Worm (Caenorhabditis elegans) whole organism, young adult: ENCODE measurements around the gene C54F6.20.

Experiments used
- B0019.2 ChIP-seq: fragments of 200-800 bp; sonication (Bioruptor generic); conservative IDR thresholded peaks from 2 replicates; pipeline ENCODE4 v1.3.6; 2022; ENCODE audit warnings: missing genetic modification reagents, missing genetic modification characterization, missing compliant biosample characterization
- B0035.1 ChIP-seq: sonication (generic microtip); optimal IDR thresholded peaks from 2 replicates; lab custom pipeline; 2016; ENCODE audit warnings: missing genetic modification characterization, mild to moderate bottlenecking, missing compliant biosample characterization, missing genotype, missing genetic modification reagents
- B0261.1 ChIP-seq: sonication (generic microtip); optimal IDR thresholded peaks from 2 replicates; lab custom pipeline; 2016; ENCODE audit warnings: mild to moderate bottlenecking, missing genetic modification characterization, moderate library complexity, missing compliant biosample characterization
- C17E4.6 ChIP-seq: fragments of 200-800 bp; sonication (Bioruptor generic); IDR thresholded peaks from 2 replicates; pipeline ENCODE4 v1.3.6; 2022; ENCODE audit warnings: missing genetic modification reagents, missing genetic modification characterization, missing compliant biosample characterization
- F23B12.7 ChIP-seq: sonication (generic microtip); optimal IDR thresholded peaks from 2 replicates; lab custom pipeline; 2017; ENCODE audit warnings: missing genetic modification characterization, mild to moderate bottlenecking, missing compliant biosample characterization, antibody characterized with exemption, moderate library complexity; ENCODE audit not compliant: insufficient read depth
- F33H1.4 ChIP-seq: fragments of 200-800 bp; sonication (Bioruptor generic); IDR thresholded peaks from 2 replicates; pipeline ENCODE4 v1.3.6; 2022; ENCODE audit warnings: missing genetic modification reagents, missing genetic modification characterization, missing compliant biosample characterization
- F37B4.10 ChIP-seq: fragments of 200-800 bp; sonication (Bioruptor generic); IDR thresholded peaks from 2 replicates; pipeline ENCODE4 v1.3.6; 2022; ENCODE audit warnings: missing genetic modification characterization, missing compliant biosample characterization
- F49E8.2 ChIP-seq: sonication (generic microtip); optimal IDR thresholded peaks from 3 replicates; lab custom pipeline; 2017; ENCODE audit warnings: missing genetic modification characterization, mild to moderate bottlenecking, missing compliant biosample characterization, antibody characterized with exemption, moderate library complexity; ENCODE audit not compliant: insufficient read depth
- F55B11.4 ChIP-seq: sonication (generic microtip); optimal IDR thresholded peaks from 2 replicates; lab custom pipeline; 2016; ENCODE audit warnings: missing compliant biosample characterization, missing genetic modification characterization, borderline replicate concordance; ENCODE audit not compliant: insufficient read depth
- F57C9.4 ChIP-seq: sonication (generic microtip); optimal IDR thresholded peaks from 2 replicates; lab custom pipeline; 2017; ENCODE audit warnings: mild to moderate bottlenecking, missing genetic modification characterization, missing compliant biosample characterization
- K11D2.4 ChIP-seq: fragments of 200-800 bp; sonication (Bioruptor generic); IDR thresholded peaks from 2 replicates; pipeline ENCODE4 v1.3.6; 2022; ENCODE audit warnings: missing genetic modification reagents, missing genetic modification characterization, missing compliant biosample characterization
- K12H6.12 ChIP-seq: fragments of 200-800 bp; sonication (Bioruptor generic); optimal IDR thresholded peaks from 2 replicates; lab custom pipeline; 2018; ENCODE audit warnings: mild to moderate bottlenecking, missing genetic modification characterization, missing compliant biosample characterization
- T07F8.4 ChIP-seq: sonication (generic microtip); optimal IDR thresholded peaks from 2 replicates; lab custom pipeline; 2016; ENCODE audit warnings: mild to moderate bottlenecking, missing genetic modification characterization, moderate library complexity, missing compliant biosample characterization
- T26A5.8 ChIP-seq: sonication (generic microtip); optimal IDR thresholded peaks from 2 replicates; lab custom pipeline; 2016; ENCODE audit warnings: missing genetic modification characterization, missing compliant biosample characterization
- Y53F4B.3 ChIP-seq: fragments of 200-800 bp; sonication (Bioruptor generic); IDR thresholded peaks from 2 replicates; pipeline ENCODE4 v1.3.6; 2022; ENCODE audit warnings: missing genetic modification reagents, missing genetic modification characterization, missing compliant biosample characterization
- Y56A3A.18 ChIP-seq: fragments of 200-800 bp; sonication (Bioruptor generic); IDR thresholded peaks from 2 replicates; pipeline ENCODE4 v1.3.6; 2022; ENCODE audit warnings: missing genetic modification reagents, missing genetic modification characterization, missing compliant biosample characterization
- ama-1 ChIP-seq, 3 experiments: fragments of 150-350 bp in 1 of 3; sonication (generic microtip) in 2 of 3; optimal IDR thresholded peaks; 2 replicates each; lab custom pipeline; 2014 to 2018; ENCODE audit warnings: missing biosample characterization in 2 of 3, missing genetic modification characterization in 2 of 3, missing genetic modification reagents in 2 of 3
- athp-1 ChIP-seq: sonication (generic microtip); optimal IDR thresholded peaks from 2 replicates; lab custom pipeline; 2017; ENCODE audit warnings: mild to moderate bottlenecking, missing genetic modification characterization, missing compliant biosample characterization
- attf-3 ChIP-seq: fragments of 200-800 bp; sonication (Bioruptor generic); conservative IDR thresholded peaks from 2 replicates; pipeline ENCODE4 v1.3.6; 2022; ENCODE audit warnings: missing genetic modification reagents, missing genetic modification characterization, missing compliant biosample characterization
- attf-6 ChIP-seq: fragments of 200-800 bp; sonication (Bioruptor generic); IDR thresholded peaks from 2 replicates; pipeline ENCODE4 v1.3.6; 2022; ENCODE audit warnings: missing genetic modification reagents, missing genetic modification characterization, missing compliant biosample characterization
- cebp-2 ChIP-seq: fragments of 200-800 bp; sonication (Bioruptor generic); IDR thresholded peaks from 2 replicates; pipeline ENCODE4 v1.3.6; 2022; ENCODE audit warnings: missing genetic modification characterization, missing compliant biosample characterization
- ceh-58 ChIP-seq: fragments of 200-800 bp; sonication (Bioruptor generic); IDR thresholded peaks from 2 replicates; pipeline ENCODE4 v1.3.6; 2022; ENCODE audit warnings: missing genetic modification characterization, missing compliant biosample characterization
- die-1 ChIP-seq: sonication (generic microtip); optimal IDR thresholded peaks from 2 replicates; lab custom pipeline; 2016; ENCODE audit warnings: missing genotype, mild to moderate bottlenecking, missing genetic modification characterization, missing compliant biosample characterization
- dpl-1 ChIP-seq: fragments of 150-350 bp; optimal IDR thresholded peaks from 2 replicates; lab custom pipeline; 2014; ENCODE audit warnings: missing biosample characterization, missing genetic modification reagents, missing genetic modification characterization
- egl-44 ChIP-seq: fragments of 200-800 bp; sonication (Bioruptor generic); IDR thresholded peaks from 2 replicates; pipeline ENCODE4 v1.3.6; 2022; ENCODE audit warnings: missing genetic modification reagents, missing genetic modification characterization, missing compliant biosample characterization
- ekl-4 ChIP-seq: fragments of 200-800 bp; sonication (Bioruptor generic); IDR thresholded peaks from 2 replicates; pipeline ENCODE4 v1.3.6; 2022; ENCODE audit warnings: missing genetic modification reagents, missing genetic modification characterization, missing compliant biosample characterization
- let-526 ChIP-seq: fragments of 200-800 bp; sonication (Bioruptor generic); IDR thresholded peaks from 2 replicates; pipeline ENCODE4 v1.3.6; 2022; ENCODE audit warnings: missing genetic modification reagents, missing genetic modification characterization, missing compliant biosample characterization
- lin-26 ChIP-seq: fragments of 200-800 bp; sonication (Bioruptor generic); IDR thresholded peaks from 2 replicates; pipeline ENCODE4 v1.3.6; 2022; ENCODE audit warnings: missing genetic modification reagents, missing genetic modification characterization, missing compliant biosample characterization
- lsy-27 ChIP-seq: sonication (generic microtip); optimal IDR thresholded peaks from 2 replicates; lab custom pipeline; 2017; ENCODE audit warnings: missing genetic modification characterization, mild to moderate bottlenecking, missing compliant biosample characterization, antibody characterized with exemption, missing genotype, borderline replicate concordance; ENCODE audit not compliant: insufficient read depth
- madf-3 ChIP-seq: fragments of 200-800 bp; sonication (Bioruptor generic); IDR thresholded peaks from 2 replicates; pipeline ENCODE4 v1.3.6; 2022; ENCODE audit warnings: missing genetic modification reagents, missing genetic modification characterization, missing compliant biosample characterization
- madf-8 ChIP-seq: fragments of 200-800 bp; sonication (Bioruptor generic); conservative IDR thresholded peaks from 2 replicates; pipeline ENCODE4 v1.3.6; 2022; ENCODE audit warnings: missing genetic modification reagents, missing genetic modification characterization, missing compliant biosample characterization
- mel-28 ChIP-seq: sonication (generic microtip); optimal IDR thresholded peaks from 2 replicates; lab custom pipeline; 2016; ENCODE audit warnings: borderline replicate concordance, mild to moderate bottlenecking, missing genetic modification characterization, missing compliant biosample characterization
- nfya-1 ChIP-seq: sonication (generic microtip); optimal IDR thresholded peaks from 2 replicates; lab custom pipeline; 2017; ENCODE audit warnings: antibody characterized with exemption, missing compliant biosample characterization, missing genetic modification characterization, borderline replicate concordance; ENCODE audit not compliant: insufficient read depth
- nfya-2 ChIP-seq: fragments of 200-800 bp; sonication (Bioruptor generic); IDR thresholded peaks from 2 replicates; pipeline ENCODE4 v1.3.6; 2022; ENCODE audit warnings: missing genetic modification reagents, missing genetic modification characterization, missing compliant biosample characterization
- nfyb-1 ChIP-seq: fragments of 200-800 bp; sonication (Bioruptor generic); IDR thresholded peaks from 2 replicates; pipeline ENCODE4 v1.3.6; 2022; ENCODE audit warnings: missing genetic modification reagents, missing genetic modification characterization, missing compliant biosample characterization
- nhr-27 ChIP-seq: fragments of 200-800 bp; sonication (Bioruptor generic); optimal IDR thresholded peaks from 2 replicates; lab custom pipeline; 2018; ENCODE audit warnings: mild to moderate bottlenecking, missing genetic modification characterization, moderate library complexity, missing compliant biosample characterization
- pbrm-1 ChIP-seq: fragments of 200-800 bp; sonication (Bioruptor generic); IDR thresholded peaks from 2 replicates; pipeline ENCODE4 v1.3.6; 2022; ENCODE audit warnings: missing genetic modification reagents, missing genetic modification characterization, missing compliant biosample characterization
- repo-1 ChIP-seq: sonication (generic microtip); optimal IDR thresholded peaks from 2 replicates; lab custom pipeline; 2017; ENCODE audit warnings: mild to moderate bottlenecking, missing genetic modification characterization, missing compliant biosample characterization
- somi-1 ChIP-seq: fragments of 200-800 bp; sonication (Bioruptor generic); optimal IDR thresholded peaks from 2 replicates; lab custom pipeline; 2018; ENCODE audit warnings: mild to moderate bottlenecking, missing genetic modification characterization, missing compliant biosample characterization
- sptf-2 ChIP-seq: fragments of 200-800 bp; sonication (Bioruptor generic); optimal IDR thresholded peaks from 2 replicates; lab custom pipeline; 2018; ENCODE audit warnings: mild to moderate bottlenecking, missing genetic modification characterization, missing compliant biosample characterization
- tlf-1 ChIP-seq: fragments of 200-800 bp; sonication (Bioruptor generic); optimal IDR thresholded peaks from 2 replicates; lab custom pipeline; 2018; ENCODE audit warnings: mild to moderate bottlenecking, missing genetic modification characterization, missing compliant biosample characterization
- unc-130 ChIP-seq: sonication (generic microtip); optimal IDR thresholded peaks from 2 replicates; lab custom pipeline; 2016; ENCODE audit warnings: missing genetic modification reagents, missing genetic modification characterization, missing compliant biosample characterization
- unc-62 ChIP-seq: fragments of 150-350 bp; optimal IDR thresholded peaks from 2 replicates; lab custom pipeline; 2014; ENCODE audit warnings: missing biosample characterization, missing genetic modification reagents, missing genetic modification characterization
- zfh-2 ChIP-seq: fragments of 200-800 bp; sonication (Bioruptor generic); conservative IDR thresholded peaks from 2 replicates; pipeline ENCODE4 v1.3.6; 2022; ENCODE audit warnings: missing genetic modification reagents, missing genetic modification characterization, missing compliant biosample characterization
- zim-3 ChIP-seq: sonication (generic microtip); optimal IDR thresholded peaks from 2 replicates; lab custom pipeline; 2017; ENCODE audit warnings: mild to moderate bottlenecking, missing genetic modification characterization, moderate library complexity, missing compliant biosample characterization
- ztf-22 ChIP-seq: fragments of 200-800 bp; sonication (Bioruptor generic); optimal IDR thresholded peaks from 2 replicates; lab custom pipeline; 2018; ENCODE audit warnings: mild to moderate bottlenecking, missing genetic modification characterization, moderate library complexity, missing compliant biosample characterization
- ztf-3 ChIP-seq: fragments of 200-800 bp; sonication (Bioruptor generic); optimal IDR thresholded peaks from 2 replicates; lab custom pipeline; 2018; ENCODE audit warnings: mild to moderate bottlenecking, missing genetic modification characterization, missing compliant biosample characterization
- ztf-6 ChIP-seq: fragments of 200-800 bp; sonication (Bioruptor generic); IDR thresholded peaks from 2 replicates; pipeline ENCODE4 v1.3.6; 2022; ENCODE audit warnings: missing genetic modification reagents, missing genetic modification characterization, missing compliant biosample characterization

Gene C54F6.20

DNA sequence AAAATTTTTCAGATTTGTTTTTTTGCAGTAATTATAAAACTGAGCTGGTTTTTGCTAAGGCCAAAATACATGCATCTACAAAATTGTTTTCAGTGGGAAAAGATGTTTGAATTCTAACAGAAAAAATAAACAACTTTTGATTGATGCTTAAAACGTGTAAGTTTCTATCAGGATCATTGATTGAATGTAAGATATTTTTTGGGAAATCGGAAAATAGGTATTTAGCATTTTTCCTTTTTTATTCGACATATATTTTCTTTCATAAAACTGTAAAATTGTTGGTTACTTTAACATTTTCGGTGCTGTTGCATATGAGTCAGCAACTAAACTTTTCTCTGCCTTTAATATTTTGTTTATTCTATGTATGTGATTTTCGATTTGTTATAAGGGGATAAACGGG lies at the start of gene C54F6.20:
C54F6.20 (plus strand) TSS at position 301 of the 400 bp plus-strand sequence.
- no peak for TF ChIP-seq attf-3 (GFP tag; lab: Robert Waterston, UW)
- no peak for TF ChIP-seq B0019.2 (GFP tag; lab: Robert Waterston, UW)
- no peak for TF ChIP-seq F23B12.7 (tag; lab: Kevin White, UChicago)
- no peak for TF ChIP-seq K12H6.12 (tag; lab: Kevin White, UChicago)
- no peak for TF ChIP-seq unc-62
- no peak for TF ChIP-seq somi-1 (GFP tag; lab: Kevin White, UChicago)
- no peak for TF ChIP-seq ztf-22 (GFP tag; lab: Kevin White, UChicago)
- no peak for TF ChIP-seq F57C9.4 (tag; lab: Kevin White, UChicago)
- no peak for TF ChIP-seq lin-26 (GFP tag; lab: Robert Waterston, UW)
- TF ChIP-seq ztf-6 (GFP tag; lab: Robert Waterston, UW): no peak
- TF ChIP-seq Y53F4B.3 (GFP tag; lab: Robert Waterston, UW): no peak
- TF ChIP-seq T07F8.4: no peak
- no peak for TF ChIP-seq K11D2.4
- TF ChIP-seq madf-8 (GFP tag; lab: Robert Waterston, UW): no peak
- TF ChIP-seq repo-1 (tag; lab: Kevin White, UChicago): no peak
- TF ChIP-seq ekl-4 (GFP tag; lab: Robert Waterston, UW): no peak
- TF ChIP-seq die-1 (tag; lab: Kevin White, UChicago): no peak
- TF ChIP-seq dpl-1 (GFP tag; lab: Kevin White, UChicago): no peak
- no peak for TF ChIP-seq pbrm-1

DNA sequence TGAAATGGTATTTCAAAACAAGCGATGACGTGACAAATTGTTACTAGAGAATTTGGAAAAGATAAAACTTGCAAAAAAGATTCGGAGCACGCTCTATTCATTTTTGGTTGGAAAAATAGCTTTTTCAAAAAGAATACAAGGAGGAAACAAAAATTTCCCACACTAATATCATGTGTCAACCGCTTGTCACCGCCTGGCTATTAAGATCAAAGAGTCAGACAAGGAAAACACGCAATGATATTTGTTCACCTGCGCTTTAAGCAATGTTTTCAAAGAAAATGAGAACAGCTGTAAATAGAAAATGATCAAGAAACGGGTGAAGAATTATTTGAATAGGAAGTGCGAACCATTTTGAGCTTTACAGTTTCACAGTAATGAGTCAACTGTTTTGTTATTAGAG lies 47.8 kb upstream of the C54F6.20 start, which contains the start of gene srh-125:
srh-125 (minus strand) TSS at position 101 of the 400 bp plus-strand sequence.
- TF ChIP-seq athp-1 (tag; lab: Kevin White, UChicago) (no peak), F37B4.10 (GFP tag; lab: Robert Waterston, UW) (no peak), nhr-27 (tag; lab: Kevin White, UChicago) (no peak), Y56A3A.18 (no peak), sptf-2 (no peak), lsy-27 (tag; lab: Kevin White, UChicago) (no peak), nfyb-1 (GFP tag; lab: Robert Waterston, UW) (no peak), dpl-1 (GFP tag; lab: Kevin White, UChicago) (no peak), T26A5.8 (tag; lab: Kevin White, UChicago) (no peak), zfh-2 (GFP tag; lab: Robert Waterston, UW) (no peak), F49E8.2 (no peak), egl-44 (no peak), attf-6 (GFP tag; lab: Robert Waterston, UW) (no peak), B0261.1 (no peak), B0035.1 (no peak), nfya-1 (no peak), ztf-3 (GFP tag; lab: Kevin White, UChicago) (no peak), C17E4.6 (GFP tag; lab: Robert Waterston, UW) (no peak), zim-3 (tag; lab: Kevin White, UChicago) (no peak)

DNA sequence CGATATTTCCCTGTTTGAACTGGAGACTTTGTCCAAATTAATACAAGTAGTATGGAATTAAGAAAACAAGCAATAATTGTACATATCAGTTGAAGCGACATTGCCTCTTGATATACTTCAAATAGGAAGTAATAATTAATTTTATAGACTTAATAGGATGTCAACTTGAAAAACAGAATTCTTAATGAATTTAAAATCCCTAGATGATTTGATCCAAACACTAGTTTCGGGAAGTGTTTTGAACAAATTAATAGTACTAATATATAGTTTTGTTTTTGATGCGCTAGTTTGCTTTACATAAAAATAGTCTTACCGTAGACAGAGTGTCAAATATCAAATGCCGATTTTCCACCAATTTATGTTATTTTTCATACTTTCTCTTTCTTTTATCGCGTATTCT lies 46.1 kb upstream of the C54F6.20 start, which contains the start of gene str-190:
str-190 (minus strand) TSS at position 101 of the 400 bp plus-strand sequence.
- no peak for TF ChIP-seq madf-3 (GFP tag; lab: Robert Waterston, UW)
- no peak for TF ChIP-seq tlf-1 (GFP tag; lab: Kevin White, UChicago)
- TF ChIP-seq unc-130 (GFP tag; lab: Kevin White, UChicago): no peak
- TF ChIP-seq F55B11.4 (tag; lab: Kevin White, UChicago): no peak
- no peak for TF ChIP-seq repo-1 (tag; lab: Kevin White, UChicago)
- TF ChIP-seq mel-28 (tag; lab: Kevin White, UChicago): no peak
- TF ChIP-seq let-526 (GFP tag; lab: Robert Waterston, UW): no peak
- no peak for TF ChIP-seq nfya-2 (GFP tag; lab: Robert Waterston, UW)
- no peak for TF ChIP-seq ceh-58 (GFP tag; lab: Robert Waterston, UW)
- no peak for TF ChIP-seq cebp-2 (GFP tag; lab: Robert Waterston, UW)
- TF ChIP-seq F33H1.4 (GFP tag; lab: Robert Waterston, UW): no peak
- TF ChIP-seq zfh-2 (GFP tag; lab: Robert Waterston, UW): no peak
- TF ChIP-seq ama-1 (optimal IDR thresholded peaks at IDR 0.05; lab: Kevin White, UChicago): no peak
- no peak for TF ChIP-seq ama-1 (GFP tag; optimal IDR thresholded peaks at IDR 0.05; lab: Kevin White, UChicago)
